Worm (Caenorhabditis elegans) whole organism, young adult: Measurements from ENCODE around the gene Y43E12A.3.

Experiments used
- F49E8.2 ChIP-seq: sonication (generic microtip); optimal IDR thresholded peaks from 3 replicates; lab custom pipeline; 2017; ENCODE audit warnings: missing genetic modification characterization, mild to moderate bottlenecking, missing compliant biosample characterization, antibody characterized with exemption, moderate library complexity; ENCODE audit not compliant: insufficient read depth
- ceh-58 ChIP-seq: fragments of 200-800 bp; sonication (Bioruptor generic); IDR thresholded peaks from 2 replicates; pipeline ENCODE4 v1.3.6; 2022; ENCODE audit warnings: missing genetic modification characterization, missing compliant biosample characterization
- dpl-1 ChIP-seq: fragments of 150-350 bp; optimal IDR thresholded peaks from 2 replicates; lab custom pipeline; 2014; ENCODE audit warnings: missing biosample characterization, missing genetic modification reagents, missing genetic modification characterization
- ekl-4 ChIP-seq: fragments of 200-800 bp; sonication (Bioruptor generic); IDR thresholded peaks from 2 replicates; pipeline ENCODE4 v1.3.6; 2022; ENCODE audit warnings: missing genetic modification reagents, missing genetic modification characterization, missing compliant biosample characterization

DNA sequence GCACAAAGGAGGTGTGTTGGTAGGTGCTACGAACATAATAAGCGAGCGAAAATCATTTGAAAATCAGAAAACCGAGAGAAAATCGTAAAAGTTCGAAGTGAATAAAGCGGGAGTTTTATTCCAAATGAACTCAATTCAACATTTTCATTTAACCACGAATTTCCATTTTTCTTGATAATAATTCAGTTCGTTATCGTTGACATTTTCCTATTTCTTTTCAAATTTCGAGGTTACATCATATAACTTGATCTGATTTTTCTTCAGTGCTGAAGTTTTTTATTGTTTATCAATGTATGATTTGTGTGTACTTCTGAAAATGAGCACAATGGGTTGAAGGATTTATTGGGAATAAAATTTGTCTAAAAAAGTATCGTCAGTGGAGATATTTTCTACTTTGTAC, 43.9 kb downstream of the Y43E12A.3 start:
- no peak for TF ChIP-seq dpl-1 (GFP tag; lab: Kevin White, UChicago)
- no peak for TF ChIP-seq F49E8.2 (tag; lab: Kevin White, UChicago)
- TF ChIP-seq ceh-58 (GFP tag; lab: Robert Waterston, UW), result no peak
- no peak for TF ChIP-seq ekl-4 (GFP tag; lab: Robert Waterston, UW)
